Fruit fly (Drosophila melanogaster): Measurements from ENCODE around the gene CG17065.

CG17065 gene

dm6 chrX:20251069-20251468, 5.9 kb downstream of the CG17065 start, which contains the start of the genes CG17068 and Rab10 (continued):
- TF ChIP-seq CG3032 (tag; optimal IDR thresholded peaks at IDR 0.05), result peak; percentile 28
- no peak for TF ChIP-seq CG7368 (GFP tag; optimal IDR thresholded peaks at IDR 0.05)
- TF ChIP-seq CG32006 (GFP tag; optimal IDR thresholded peaks at IDR 0.05), result no peak
- no peak for TF ChIP-seq fd59A (GFP tag; optimal IDR thresholded peaks at IDR 0.05)
- TF ChIP-seq lz (GFP tag; optimal IDR thresholded peaks at IDR 0.05), result no peak
- TF ChIP-seq CG6854 (GFP tag; optimal IDR thresholded peaks at IDR 0.05), result no peak
- TF ChIP-seq Sox102F (GFP tag; optimal IDR thresholded peaks at IDR 0.05), result no peak
- TF ChIP-seq CG31627 (GFP tag; optimal IDR thresholded peaks at IDR 0.05), result no peak
- TF ChIP-seq CG4318 (GFP tag; optimal IDR thresholded peaks at IDR 0.05), result no peak

- TF ChIP-seq cyc (GFP tag; optimal IDR thresholded peaks at IDR 0.05) (peak; percentile 29), acj6 (GFP tag; optimal IDR thresholded peaks at IDR 0.05) (peak; percentile 31), CG11294 (GFP tag; IDR thresholded peaks at IDR 0.05) (no peak), lz (GFP tag; optimal IDR thresholded peaks at IDR 0.05) (peak; percentile 28), CG11762 (GFP tag; optimal IDR thresholded peaks at IDR 0.05; ENCODE audit: insufficient read depth) (no peak), esn (GFP tag; optimal IDR thresholded peaks at IDR 0.05) (peak; percentile 20), CG4318 (GFP tag; optimal IDR thresholded peaks at IDR 0.05) (no peak), CG31627 (GFP tag; optimal IDR thresholded peaks at IDR 0.05) (peak; percentile 22), CG6854 (GFP tag; optimal IDR thresholded peaks at IDR 0.05) (no peak), CG16779 (tag; optimal IDR thresholded peaks at IDR 0.05) (no peak), Hr4 (GFP tag; optimal IDR thresholded peaks at IDR 0.05) (peak; percentile 20), eg (GFP tag; IDR thresholded peaks at IDR 0.05) (peak; percentile 59; the same call in 2 of the 3 replicates), dsx (GFP tag; optimal IDR thresholded peaks at IDR 0.05; ENCODE audit: poor library complexity, severe bottlenecking) (no peak), ss (GFP tag; optimal IDR thresholded peaks at IDR 0.05) (no peak), Hr38 (GFP tag; optimal IDR thresholded peaks at IDR 0.05) (no peak), Sox14 (GFP tag; optimal IDR thresholded peaks at IDR 0.05) (peak; percentile 26), fd59A (GFP tag; optimal IDR thresholded peaks at IDR 0.05) (peak; percentile 35), Eip75B (GFP tag; optimal IDR thresholded peaks at IDR 0.05) (peak; percentile 11), Blimp-1 (GFP tag; optimal IDR thresholded peaks at IDR 0.05) (no peak), CG6792 (GFP tag; optimal IDR thresholded peaks at IDR 0.05) (peak; percentile 31), CG3919 (GFP tag; optimal IDR thresholded peaks at IDR 0.05) (peak; percentile 55), fd85E (GFP tag; optimal IDR thresholded peaks at IDR 0.05) (no peak), CG10631 (GFP tag; optimal IDR thresholded peaks at IDR 0.05) (peak; percentile 25), CG8632 (GFP tag; optimal IDR thresholded peaks at IDR 0.05) (no peak), vri (GFP tag; optimal IDR thresholded peaks at IDR 0.05) (no peak), topi (GFP tag; optimal IDR thresholded peaks at IDR 0.05) (peak; percentile 13), CG34406 (GFP tag; optimal IDR thresholded peaks at IDR 0.05) (no peak), Eip93F (GFP tag; optimal IDR thresholded peaks at IDR 0.05) (no peak), Ets21C (GFP tag; optimal IDR thresholded peaks at IDR 0.05) (no peak), Ets96B (tag; optimal IDR thresholded peaks at IDR 0.05) (no peak), Hr39 (GFP tag; optimal IDR thresholded peaks at IDR 0.05) (peak; percentile 30), pdm3 (GFP tag; optimal IDR thresholded peaks at IDR 0.05) (peak; percentile 19), achi (GFP tag; optimal IDR thresholded peaks at IDR 0.05) (peak; percentile 32), CG10669 (GFP tag; optimal IDR thresholded peaks at IDR 0.05) (no peak), salr (GFP tag; optimal IDR thresholded peaks at IDR 0.05) (no peak), Sox102F (GFP tag; optimal IDR thresholded peaks at IDR 0.05) (no peak), CG32006 (GFP tag; optimal IDR thresholded peaks at IDR 0.05) (peak; percentile 28), CG6276 (GFP tag; optimal IDR thresholded peaks at IDR 0.05) (no peak), CG11902 (GFP tag; optimal IDR thresholded peaks at IDR 0.05) (peak; percentile 4), dac (GFP tag; optimal IDR thresholded peaks at IDR 0.05) (no peak), OdsH (GFP tag; optimal IDR thresholded peaks at IDR 0.05) (peak; percentile 41), spab (GFP tag; optimal IDR thresholded peaks at IDR 0.05) (no peak), svp (GFP tag) (no peak), net (GFP tag; optimal IDR thresholded peaks at IDR 0.05) (no peak), CG6808 (GFP tag; optimal IDR thresholded peaks at IDR 0.05) (no peak), Lpt (GFP tag; optimal IDR thresholded peaks at IDR 0.05) (no peak), CG1621 (tag; optimal IDR thresholded peaks at IDR 0.05) (no peak)
These were observed 9.3 kb downstream of the CG17065 start for dm6 chrX:20247710-20248109.
